Fruit fly (Drosophila melanogaster) whole organism, adult: ENCODE data around the gene rpr.

Source experiments
- CG7101 ChIP-seq: fragments of 200-800 bp; sonication (Bioruptor generic); optimal IDR thresholded peaks from 2 replicates; lab custom pipeline; 2018; ENCODE audit warnings: missing biosample characterization, mild to moderate bottlenecking, missing genetic modification characterization, moderate library complexity
- toe ChIP-seq: fragments of 200-800 bp; sonication (Bioruptor generic); optimal IDR thresholded peaks from 2 replicates; lab custom pipeline; 2016; ENCODE audit warnings: missing biosample characterization, missing genetic modification characterization

- TF ChIP-seq toe = no peak
- no peak for TF ChIP-seq CG7101 (tag; lab: Kevin White, UChicago)
Measured at dm6 chr3L:18357645-18358044, 40.6 kb downstream of the rpr start.
